Fruit fly (Drosophila melanogaster) whole organism, embryonic: ENCODE measurements around the gene PLCXD.

Source experiments
- Awh ChIP-seq: fragments of 200-800 bp; sonication (Bioruptor generic); IDR thresholded peaks from 2 replicates; pipeline ENCODE4, ENCODE4 v1.3.6; 2022; ENCODE audit warnings: missing biosample characterization, missing genetic modification characterization
- BtbVII ChIP-seq: fragments of 200-800 bp; sonication (Bioruptor generic); optimal IDR thresholded peaks from 3 replicates; lab custom pipeline; 2017; ENCODE audit warnings: missing biosample characterization, mild to moderate bottlenecking, missing genetic modification characterization
- Bteb2 ChIP-seq: fragments of 200-800 bp; sonication (Bioruptor generic); optimal IDR thresholded peaks from 2 replicates; lab custom pipeline; 2016; ENCODE audit warnings: missing biosample characterization, missing genetic modification characterization
- CG10209 ChIP-seq: fragments of 200-800 bp; sonication (Bioruptor generic); optimal IDR thresholded peaks from 3 replicates; lab custom pipeline; 2017; ENCODE audit warnings: missing biosample characterization, mild to moderate bottlenecking, missing genetic modification characterization, missing genetic modification reagents
- CG10267 ChIP-seq: fragments of 200-800 bp; sonication (Bioruptor generic); optimal IDR thresholded peaks from 2 replicates; lab custom pipeline; 2018; ENCODE audit warnings: missing biosample characterization, mild to moderate bottlenecking, missing genetic modification characterization, moderate library complexity
- CG11398 ChIP-seq: fragments of 200-800 bp; sonication (Bioruptor generic); optimal IDR thresholded peaks from 2 replicates; lab custom pipeline; 2016; ENCODE audit warnings: missing biosample characterization, missing genetic modification characterization
- CG12744 ChIP-seq: fragments of 200-800 bp; sonication (Bioruptor generic); optimal IDR thresholded peaks from 2 replicates; lab custom pipeline; 2016; ENCODE audit warnings: missing biosample characterization, missing genetic modification characterization
- CG14710 ChIP-seq: fragments of 200-800 bp; sonication (Bioruptor generic); optimal IDR thresholded peaks from 3 replicates; lab custom pipeline; 2019; ENCODE audit warnings: missing biosample characterization, mild to moderate bottlenecking, missing genetic modification characterization, moderate library complexity
- CG15011 ChIP-seq: fragments of 200-800 bp; sonication (Bioruptor generic); optimal IDR thresholded peaks from 3 replicates; lab custom pipeline; 2018; ENCODE audit warnings: missing biosample characterization, mild to moderate bottlenecking, missing genetic modification characterization
- CG1529 ChIP-seq: fragments of 200-800 bp; sonication (Bioruptor generic); optimal IDR thresholded peaks from 3 replicates; lab custom pipeline; 2018; ENCODE audit warnings: missing biosample characterization, missing genetic modification characterization
- CG16779 ChIP-seq: fragments of 200-800 bp; sonication (Bioruptor generic); IDR thresholded peaks from 2 replicates; pipeline ENCODE4 v1.3.6; 2022; ENCODE audit warnings: missing biosample characterization, missing genetic modification characterization
- CG17328 ChIP-seq: fragments of 200-800 bp; sonication (Bioruptor generic); IDR thresholded peaks from 2 replicates; pipeline ENCODE4 v1.3.6; 2022; ENCODE audit warnings: missing biosample characterization, missing genetic modification characterization
- CG17568 ChIP-seq: fragments of 200-800 bp; sonication (Bioruptor generic); optimal IDR thresholded peaks from 2 replicates; lab custom pipeline; 2018; ENCODE audit warnings: missing biosample characterization, mild to moderate bottlenecking, missing genetic modification characterization, moderate library complexity
- CG2129 ChIP-seq: fragments of 200-800 bp; sonication (Bioruptor generic); IDR thresholded peaks from 2 replicates; pipeline ENCODE4 v1.3.6; 2022; ENCODE audit warnings: missing biosample characterization, missing genetic modification characterization; ENCODE audit not compliant: partially characterized antibody
- CG32532 ChIP-seq: fragments of 200-800 bp; sonication (Bioruptor generic); IDR thresholded peaks from 2 replicates; pipeline ENCODE4 v1.3.6; 2022; ENCODE audit warnings: missing biosample characterization, missing genetic modification characterization
- CG4328 ChIP-seq: fragments of 200-800 bp; sonication (Bioruptor generic); optimal IDR thresholded peaks from 3 replicates; lab custom pipeline; 2017; ENCODE audit warnings: missing biosample characterization, missing genetic modification reagents, missing genetic modification characterization
- CG5953 ChIP-seq: fragments of 200-800 bp; sonication (Bioruptor generic); IDR thresholded peaks from 2 replicates; pipeline ENCODE4 v1.3.6; 2022; ENCODE audit warnings: missing biosample characterization, missing genetic modification characterization
- CG6689 ChIP-seq: fragments of 200-800 bp; sonication (Bioruptor generic); IDR thresholded peaks from 2 replicates; pipeline ENCODE4 v1.3.6; 2022; ENCODE audit warnings: missing biosample characterization, missing genetic modification characterization
- CG7963 ChIP-seq: fragments of 200-800 bp; sonication (Bioruptor generic); IDR thresholded peaks from 3 replicates; pipeline ENCODE4 v1.3.6; 2022; ENCODE audit warnings: missing biosample characterization, missing genetic modification characterization; ENCODE audit not compliant: partially characterized antibody
- CG9876 ChIP-seq: fragments of 200-800 bp; sonication (Bioruptor generic); optimal IDR thresholded peaks from 2 replicates; lab custom pipeline; 2016; ENCODE audit warnings: missing biosample characterization, missing genetic modification characterization
- D19A ChIP-seq: fragments of 200-800 bp; optimal IDR thresholded peaks from 3 replicates; lab custom pipeline; 2019; ENCODE audit warnings: missing biosample characterization, mild to moderate bottlenecking, missing genetic modification characterization, moderate library complexity
- Dek ChIP-seq: fragments of 200-800 bp; sonication (Bioruptor generic); optimal IDR thresholded peaks from 3 replicates; lab custom pipeline; 2019; ENCODE audit warnings: missing biosample characterization, mild to moderate bottlenecking, missing genetic modification characterization, moderate library complexity
- Dip2 ChIP-seq: fragments of 200-800 bp; sonication (Bioruptor generic); IDR thresholded peaks from 2 replicates; pipeline ENCODE4 v1.3.6; 2022; ENCODE audit warnings: missing biosample characterization, missing genetic modification characterization
- ERR ChIP-seq: fragments of 200-800 bp; sonication (Bioruptor generic); optimal IDR thresholded peaks from 2 replicates; lab custom pipeline; 2016; ENCODE audit warnings: missing biosample characterization, missing genetic modification characterization
- H2.0 ChIP-seq: fragments of 200-800 bp; sonication (Bioruptor generic); IDR thresholded peaks from 2 replicates; pipeline ENCODE4 v1.3.6; 2022; ENCODE audit warnings: missing biosample characterization, missing genetic modification characterization
- Hsf ChIP-seq: fragments of 200-800 bp; sonication (Bioruptor generic); optimal IDR thresholded peaks from 3 replicates; lab custom pipeline; 2016; ENCODE audit warnings: missing biosample characterization, missing genetic modification characterization
- MBD-R2 ChIP-seq: fragments of 200-800 bp; sonication (Bioruptor generic); IDR thresholded peaks from 2 replicates; pipeline ENCODE4 v1.3.6; 2022; ENCODE audit warnings: missing biosample characterization, missing genetic modification characterization
- MTF-1 ChIP-seq: fragments of 200-800 bp; sonication (Bioruptor generic); optimal IDR thresholded peaks from 2 replicates; lab custom pipeline; 2018; ENCODE audit warnings: missing biosample characterization, mild to moderate bottlenecking, missing genetic modification characterization, borderline replicate concordance
- Med ChIP-seq: fragments of 200-800 bp; sonication (Bioruptor generic); peaks from one replicate; lab custom pipeline; 2016; ENCODE audit warnings: missing biosample characterization, missing genetic modification characterization, mild to moderate bottlenecking, inconsistent platforms, moderate library complexity
- abd-A ChIP-seq: fragments of 200-800 bp; sonication (Bioruptor generic); optimal IDR thresholded peaks from 3 replicates; lab custom pipeline; 2019; ENCODE audit warnings: missing biosample characterization, mild to moderate bottlenecking, missing genetic modification characterization, moderate library complexity
- ac ChIP-seq: fragments of 200-800 bp; sonication (Bioruptor generic); optimal IDR thresholded peaks from 3 replicates; lab custom pipeline; 2017; ENCODE audit warnings: missing biosample characterization, mild to moderate bottlenecking, missing genetic modification characterization
- btn ChIP-seq: fragments of 200-800 bp; sonication (Bioruptor generic); optimal IDR thresholded peaks from 2 replicates; lab custom pipeline; 2016; ENCODE audit warnings: missing biosample characterization, missing genetic modification characterization
- caup ChIP-seq: fragments of 200-800 bp; sonication (Bioruptor generic); optimal IDR thresholded peaks from 3 replicates; lab custom pipeline; 2017; ENCODE audit warnings: missing biosample characterization, mild to moderate bottlenecking, missing genetic modification characterization, moderate library complexity; ENCODE audit not compliant: severe bottlenecking
- dimm ChIP-seq: fragments of 200-800 bp; sonication (Bioruptor generic); IDR thresholded peaks from 2 replicates; pipeline ENCODE4 v1.3.6; 2022; ENCODE audit warnings: missing biosample characterization, missing genetic modification characterization
- disco-r ChIP-seq: fragments of 200-800 bp; sonication (Bioruptor generic); optimal IDR thresholded peaks from 2 replicates; lab custom pipeline; 2016; ENCODE audit warnings: missing biosample characterization, missing genetic modification characterization
- dmrt99B ChIP-seq: fragments of 200-800 bp; sonication (Bioruptor generic); optimal IDR thresholded peaks from 2 replicates; lab custom pipeline; 2018; ENCODE audit warnings: missing biosample characterization, mild to moderate bottlenecking, missing genetic modification characterization, moderate library complexity
- fd102C ChIP-seq: fragments of 200-800 bp; sonication (Bioruptor generic); optimal IDR thresholded peaks from 2 replicates; lab custom pipeline; 2018; ENCODE audit warnings: missing biosample characterization, mild to moderate bottlenecking, missing genetic modification characterization, moderate library complexity
- jumu ChIP-seq: fragments of 200-800 bp; sonication (Bioruptor generic); optimal IDR thresholded peaks from 3 replicates; lab custom pipeline; 2016; ENCODE audit warnings: missing biosample characterization, missing genetic modification characterization
- klu ChIP-seq: fragments of 200-800 bp; sonication (Bioruptor generic); IDR thresholded peaks from 2 replicates; pipeline ENCODE4 v1.3.6; 2022; ENCODE audit warnings: missing biosample characterization, missing genetic modification characterization
- lov ChIP-seq, 2 experiments: fragments of 200-800 bp in 1 of 2; fragments of >200 bp in 1 of 2; sonication (Bioruptor generic) in 1 of 2; IDR thresholded peaks in 1 of 2; optimal IDR thresholded peaks in 1 of 2; 2 replicates in 1 of 2; 3 replicates in 1 of 2; pipeline versions ENCODE4 v1.3.6 to Lab custom; 2017 to 2022; ENCODE audit warnings: missing biosample characterization in 1 of 2, missing genetic modification characterization in 1 of 2
- mam ChIP-seq: fragments of 200-800 bp; sonication (Bioruptor generic); optimal IDR thresholded peaks from 3 replicates; lab custom pipeline; 2016; ENCODE audit warnings: missing biosample characterization, missing genetic modification characterization
- nom ChIP-seq: fragments of 200-800 bp; sonication (Bioruptor generic); optimal IDR thresholded peaks from 2 replicates; lab custom pipeline; 2017; ENCODE audit warnings: missing biosample characterization, missing genetic modification characterization, mild to moderate bottlenecking, moderate library complexity, missing genetic modification reagents
- org-1 ChIP-seq: fragments of 200-800 bp; sonication (Bioruptor generic); optimal IDR thresholded peaks from 2 replicates; lab custom pipeline; 2017; ENCODE audit warnings: missing biosample characterization, missing genetic modification characterization
- pzg ChIP-seq: fragments of 200-800 bp; sonication (Bioruptor generic); optimal IDR thresholded peaks from 3 replicates; lab custom pipeline; 2018; ENCODE audit warnings: missing biosample characterization, mild to moderate bottlenecking, missing genetic modification characterization, moderate library complexity
- shn ChIP-seq: fragments of 200-800 bp; sonication (Bioruptor generic); optimal IDR thresholded peaks from 3 replicates; lab custom pipeline; 2016; ENCODE audit warnings: missing biosample characterization, missing genetic modification characterization
- so ChIP-seq: fragments of 200-800 bp; sonication (Bioruptor generic); IDR thresholded peaks from 3 replicates; pipeline ENCODE4 v1.3.6; 2022; ENCODE audit warnings: missing biosample characterization, missing genetic modification characterization
- sr ChIP-seq: fragments of 200-800 bp; sonication (Bioruptor generic); IDR thresholded peaks from 3 replicates; pipeline ENCODE4 v1.3.6; 2022; ENCODE audit warnings: missing biosample characterization, missing genetic modification characterization
- sug ChIP-seq: fragments of 200-800 bp; optimal IDR thresholded peaks from 2 replicates; lab custom pipeline; 2019; ENCODE audit warnings: missing biosample characterization, mild to moderate bottlenecking, missing genetic modification characterization, moderate library complexity
- unc-4 ChIP-seq: fragments of 200-800 bp; sonication (Bioruptor generic); IDR thresholded peaks from 2 replicates; pipeline ENCODE4 v1.3.6; 2022; ENCODE audit warnings: missing biosample characterization, missing genetic modification characterization; ENCODE audit not compliant: partially characterized antibody

PLCXD gene

DNA sequence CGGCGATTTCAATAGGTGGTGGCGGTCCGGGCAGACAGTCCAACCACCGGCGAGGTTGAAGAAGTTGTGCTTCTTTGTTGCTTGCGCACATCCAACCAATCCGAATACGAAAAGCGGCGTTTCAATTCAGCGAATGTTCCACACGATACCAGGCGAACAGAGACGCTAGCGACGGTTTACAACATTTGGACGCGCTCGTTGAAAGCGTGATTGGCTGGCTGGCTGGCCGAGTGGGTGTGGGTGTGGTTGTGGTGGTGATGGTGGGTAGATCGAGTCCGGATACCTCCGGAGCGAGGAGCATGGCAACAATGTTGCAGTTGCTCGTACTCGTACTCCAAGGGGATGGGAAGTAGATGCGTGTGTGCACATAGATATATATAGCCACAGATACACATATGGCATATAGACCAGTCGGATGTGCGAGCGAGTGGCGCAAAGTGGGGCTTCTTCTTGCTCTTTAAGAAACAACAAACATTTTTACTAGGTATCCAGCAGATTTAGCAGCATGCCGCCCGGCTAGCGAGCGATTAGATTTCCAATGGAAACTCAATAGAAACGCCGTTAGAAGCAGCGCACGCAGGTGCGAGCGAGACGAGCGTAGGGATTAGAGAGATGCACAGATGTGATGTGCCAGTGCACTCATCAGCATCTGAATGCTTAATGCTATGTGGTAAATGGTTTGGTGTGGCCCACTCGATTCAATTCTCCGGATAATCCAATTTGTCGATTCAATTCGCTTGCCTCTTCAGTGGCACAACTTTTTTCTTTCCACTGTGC is 38.9 kb upstream of the PLCXD start (continued):
- TF ChIP-seq Awh (no peak), CG6689 (GFP tag; lab: Robert Waterston, UW) (no peak), CG17568 (GFP tag; lab: Kevin White, UChicago) (peak; percentile 51), CG17328 (GFP tag; lab: Robert Waterston, UW) (no peak), MTF-1 (GFP tag; lab: Kevin White, UChicago) (peak; percentile 58), dimm (GFP tag; lab: Robert Waterston, UW) (no peak), BtbVII (GFP tag; lab: Kevin White, UChicago) (peak; percentile 11), Med (peak; percentile 94), pzg (peak; percentile 5), CG7963 (GFP tag; lab: Robert Waterston, UW) (no peak), so (GFP tag; lab: Robert Waterston, UW) (no peak), CG4328 (GFP tag; lab: Kevin White, UChicago) (peak; percentile 51), CG2129 (GFP tag; lab: Robert Waterston, UW) (no peak), MBD-R2 (GFP tag; lab: Robert Waterston, UW) (no peak), Dip2 (GFP tag; lab: Robert Waterston, UW) (no peak), CG9876 (GFP tag; lab: Kevin White, UChicago) (no peak), fd102C (GFP tag; lab: Kevin White, UChicago) (no peak), dmrt99B (tag; lab: Kevin White, UChicago) (peak; percentile 55), sug (tag; lab: Kevin White, UChicago) (peak; percentile 91), CG1529 (peak; percentile 23), CG10209 (GFP tag; lab: Kevin White, UChicago) (no peak), lov (optimal IDR thresholded peaks at IDR 0.05; lab: Kevin White, UChicago) (no peak), lov (GFP tag; IDR thresholded peaks at IDR 0.05; lab: Robert Waterston, UW) (no peak), CG14710 (tag; lab: Kevin White, UChicago) (no peak), btn (no peak), D19A (no peak), shn (GFP tag; lab: Kevin White, UChicago) (no peak), CG11398 (GFP tag; lab: Kevin White, UChicago) (no peak), CG32532 (GFP tag; lab: Robert Waterston, UW) (no peak), ac (GFP tag; lab: Kevin White, UChicago) (peak; percentile 14), ERR (GFP tag; lab: Kevin White, UChicago) (peak; percentile 21), nom (GFP tag; lab: Kevin White, UChicago) (peak; percentile 65), H2.0 (no peak), CG16779 (GFP tag; lab: Robert Waterston, UW) (no peak), abd-A (tag; lab: Kevin White, UChicago) (peak; percentile 87), CG10267 (no peak), sr (GFP tag; lab: Robert Waterston, UW) (no peak), unc-4 (no peak), klu (GFP tag; lab: Robert Waterston, UW) (no peak), CG15011 (GFP tag; lab: Kevin White, UChicago) (peak; percentile 16), caup (GFP tag; lab: Kevin White, UChicago) (peak; percentile 6), Hsf (GFP tag; lab: Kevin White, UChicago) (no peak), CG12744 (no peak), disco-r (no peak), CG5953 (GFP tag; lab: Robert Waterston, UW) (no peak), mam (GFP tag; lab: Kevin White, UChicago) (no peak), org-1 (GFP tag; lab: Kevin White, UChicago) (no peak), Dek (tag; lab: Kevin White, UChicago) (no peak), jumu (GFP tag; lab: Kevin White, UChicago) (no peak), Bteb2 (GFP tag; lab: Kevin White, UChicago) (no peak)
